Fruit fly (Drosophila melanogaster): ENCODE measurements around the gene IPIP.

IPIP gene

dm6 chr2L:6074314-6074713 lies 26.5 kb downstream of the IPIP start (continued):
- no peak for TF ChIP-seq CG3163 (GFP tag; optimal IDR thresholded peaks at IDR 0.05)
- peak; percentile 34 for TF ChIP-seq CG10274 (GFP tag; optimal IDR thresholded peaks at IDR 0.05)
- TF ChIP-seq abd-A (tag; optimal IDR thresholded peaks at IDR 0.05) = peak; percentile 68

dm6 chr2L:6075345-6075744 lies 27.5 kb downstream of the IPIP start:
- TF ChIP-seq CG34376 (GFP tag; optimal IDR thresholded peaks at IDR 0.05) (no peak), gce (GFP tag; IDR thresholded peaks at IDR 0.05) (no peak), CG18599 (GFP tag; optimal IDR thresholded peaks at IDR 0.05) (peak; percentile 28), Hr78 (GFP tag; optimal IDR thresholded peaks at IDR 0.05) (peak in 1 of 2 experiments; percentile 19), Hr3 (GFP tag; optimal IDR thresholded peaks at IDR 0.05) (peak; percentile 43), Eip74EF (GFP tag; optimal IDR thresholded peaks at IDR 0.05) (no peak), Blimp-1 (GFP tag; optimal IDR thresholded peaks at IDR 0.05) (peak; percentile 98), ara (GFP tag; IDR thresholded peaks at IDR 0.05) (peak; percentile 22; the same call in 1 of the 2 replicates), abd-A (tag; optimal IDR thresholded peaks at IDR 0.05) (peak; percentile 94), CG15601 (tag; optimal IDR thresholded peaks at IDR 0.05) (no peak), CG12769 (tag; optimal IDR thresholded peaks at IDR 0.05) (peak; percentile 80), Opbp (GFP tag; IDR thresholded peaks at IDR 0.05; ENCODE audit: partially characterized antibody) (peak; percentile 43; the same call in 1 of the 3 replicates), pan (optimal IDR thresholded peaks at IDR 0.05) (no peak), pan (GFP tag; optimal IDR thresholded peaks at IDR 0.05 in 1 of 2, IDR thresholded peaks at IDR 0.05 in 1 of 2) (no peak), oc (tag; optimal IDR thresholded peaks at IDR 0.05) (peak; percentile 63), ci (GFP tag; IDR thresholded peaks at IDR 0.05) (0 out of 3 replicates have a peak, but pooled peaks have one; percentile 59), Atf3 (GFP tag; optimal IDR thresholded peaks at IDR 0.05) (peak; percentile 0), crol (GFP tag; IDR thresholded peaks at IDR 0.05) (peak; percentile 98), Deaf1 (tag; optimal IDR thresholded peaks at IDR 0.05) (peak; percentile 48), sr (GFP tag; IDR thresholded peaks at IDR 0.05) (peak; percentile 66; the same call in 2 of the 3 replicates), Scr (GFP tag; IDR thresholded peaks at IDR 0.05; ENCODE audit: partially characterized antibody) (0 out of 2 replicates have a peak, but pooled peaks have one; percentile 28), dmrt11E (tag; optimal IDR thresholded peaks at IDR 0.05) (no peak), CG13894 (tag; optimal IDR thresholded peaks at IDR 0.05) (peak; percentile 55), PHDP (tag; optimal IDR thresholded peaks at IDR 0.05) (no peak), her (GFP tag; optimal IDR thresholded peaks at IDR 0.05) (no peak), Adf1 (GFP tag; IDR thresholded peaks at IDR 0.05) (no peak), chm (GFP tag; IDR thresholded peaks at IDR 0.05) (peak; percentile 57; the same call in 1 of the 2 replicates), z (GFP tag; IDR thresholded peaks at IDR 0.05) (peak; percentile 94), caup (GFP tag; optimal IDR thresholded peaks at IDR 0.05; ENCODE audit: severe bottlenecking) (no peak), fd64A (GFP tag; optimal IDR thresholded peaks at IDR 0.05) (peak; percentile 2), repo (GFP tag; optimal IDR thresholded peaks at IDR 0.05) (no peak), cg (GFP tag; optimal IDR thresholded peaks at IDR 0.05) (peak; percentile 72), CG9437 (GFP tag; optimal IDR thresholded peaks at IDR 0.05) (no peak), CG7745 (tag; optimal IDR thresholded peaks at IDR 0.05) (peak; percentile 95), sd (tag; optimal IDR thresholded peaks at IDR 0.05) (peak; percentile 6), CG9215 (GFP tag; IDR thresholded peaks at IDR 0.05) (no peak), bbx (GFP tag; IDR thresholded peaks at IDR 0.05; ENCODE audit: partially characterized antibody) (0 out of 2 replicates have a peak, but pooled peaks have one; percentile 29), CG8290 (GFP tag; optimal IDR thresholded peaks at IDR 0.05) (no peak), CG8290 (tag; optimal IDR thresholded peaks at IDR 0.05) (no peak), CG10366 (GFP tag; IDR thresholded peaks at IDR 0.05) (no peak), CG2199 (GFP tag; IDR thresholded peaks at IDR 0.05) (peak; percentile 31; the same call in 1 of the 3 replicates), pros (GFP tag; optimal IDR thresholded peaks at IDR 0.05) (peak; percentile 90), bsh (GFP tag; optimal IDR thresholded peaks at IDR 0.05) (no peak), Sin3A (optimal IDR thresholded peaks at IDR 0.05) (no peak), CG6254 (GFP tag; optimal IDR thresholded peaks at IDR 0.05) (peak; percentile 33), CG6813 (GFP tag; optimal IDR thresholded peaks at IDR 0.05) (peak; percentile 9)
